Fruit fly (Drosophila melanogaster): Measurements from ENCODE around the gene CG17141.
A peak's percentile ranks its signal among the peaks of the same experiment; 100 is the strongest.

Gene CG17141

dm6 chr3R:22724149-22724973, 23.0 kb downstream of the CG17141 start, which contains the start of gene Irp-1A (continued):
- TF ChIP-seq CG1024 (GFP tag; IDR thresholded peaks at IDR 0.05) (peak; percentile 38; the same call in 1 of the 2 replicates), da (GFP tag; optimal IDR thresholded peaks at IDR 0.05) (no peak), CG17361 (GFP tag; IDR thresholded peaks at IDR 0.05) (peak; percentile 87), CG7786 (GFP tag; optimal IDR thresholded peaks at IDR 0.05) (peak; percentile 17), CG10267 (tag; optimal IDR thresholded peaks at IDR 0.05) (peak; percentile 81), vvl (GFP tag; IDR thresholded peaks at IDR 0.05) (peak; percentile 90), nerfin-2 (GFP tag; IDR thresholded peaks at IDR 0.05; ENCODE audit: partially characterized antibody) (peak; percentile 49), CG1647 (GFP tag; optimal IDR thresholded peaks at IDR 0.05) (peak; percentile 10), B-H1 (GFP tag; IDR thresholded peaks at IDR 0.05) (peak; percentile 43; the same call in 1 of the 3 replicates), Hmx (GFP tag; optimal IDR thresholded peaks at IDR 0.05) (peak; percentile 7), E2f1 (GFP tag; IDR thresholded peaks at IDR 0.05) (peak; percentile 84), unpg (GFP tag; optimal IDR thresholded peaks at IDR 0.05) (peak; percentile 85), dm (GFP tag; optimal IDR thresholded peaks at IDR 0.05) (peak; percentile 35), otp (GFP tag; IDR thresholded peaks at IDR 0.05) (no peak), Nf-YC (tag; optimal IDR thresholded peaks at IDR 0.05) (peak; percentile 63), grn (GFP tag; optimal IDR thresholded peaks at IDR 0.05) (no peak), kni (GFP tag; optimal IDR thresholded peaks at IDR 0.05) (no peak), CG2875 (GFP tag; optimal IDR thresholded peaks at IDR 0.05) (peak; percentile 44), NfI (GFP tag; optimal IDR thresholded peaks at IDR 0.05) (peak; percentile 62), klu (GFP tag; IDR thresholded peaks at IDR 0.05) (peak; percentile 37; the same call in 1 of the 2 replicates), Ssrp (tag; optimal IDR thresholded peaks at IDR 0.05) (peak; percentile 66), CG8089 (GFP tag; optimal IDR thresholded peaks at IDR 0.05) (no peak), CG8924 (tag; optimal IDR thresholded peaks at IDR 0.05) (peak; percentile 88), CG8281 (tag; optimal IDR thresholded peaks at IDR 0.05) (no peak), CG7963 (GFP tag; IDR thresholded peaks at IDR 0.05; ENCODE audit: partially characterized antibody) (peak; percentile 65), Fer1 (GFP tag; optimal IDR thresholded peaks at IDR 0.05) (peak; percentile 76), D (optimal IDR thresholded peaks at IDR 0.05) (no peak), D (GFP tag; optimal IDR thresholded peaks at IDR 0.05) (peak; percentile 33), CG4404 (GFP tag; IDR thresholded peaks at IDR 0.05) (peak; percentile 25; the same call in 1 of the 2 replicates), gem (tag; optimal IDR thresholded peaks at IDR 0.05) (peak; percentile 90), CG17359 (tag; optimal IDR thresholded peaks at IDR 0.05) (peak; percentile 83), CG2202 (tag; optimal IDR thresholded peaks at IDR 0.05) (peak; percentile 39), stwl (tag; optimal IDR thresholded peaks at IDR 0.05) (peak; percentile 34), CG42726 (GFP tag; IDR thresholded peaks at IDR 0.05; ENCODE audit: partially characterized antibody) (peak; percentile 22; the same call in 1 of the 2 replicates), eyg (GFP tag; optimal IDR thresholded peaks at IDR 0.05) (no peak), Blimp-1 (GFP tag; optimal IDR thresholded peaks at IDR 0.05) (peak; percentile 84), pho (GFP tag; optimal IDR thresholded peaks at IDR 0.05) (peak; percentile 52), fru (optimal IDR thresholded peaks at IDR 0.05) (no peak), Mrtf (GFP tag; IDR thresholded peaks at IDR 0.05) (peak; percentile 35; the same call in 1 of the 3 replicates), lbe (GFP tag; optimal IDR thresholded peaks at IDR 0.05) (peak; percentile 56), kay (GFP tag; optimal IDR thresholded peaks at IDR 0.05) (peak; percentile 64), B-H2 (GFP tag; optimal IDR thresholded peaks at IDR 0.05) (peak; percentile 53), Vsx1 (GFP tag; optimal IDR thresholded peaks at IDR 0.05) (peak; percentile 57), NC2α (GFP tag; optimal IDR thresholded peaks at IDR 0.05) (no peak), Usf (GFP tag; optimal IDR thresholded peaks at IDR 0.05) (peak; percentile 13), unc-4 (GFP tag; IDR thresholded peaks at IDR 0.05; ENCODE audit: partially characterized antibody) (peak; percentile 84), CG9876 (GFP tag; optimal IDR thresholded peaks at IDR 0.05) (no peak), CG12659 (GFP tag; optimal IDR thresholded peaks at IDR 0.05) (peak; percentile 88), CG9797 (GFP tag; optimal IDR thresholded peaks at IDR 0.05) (no peak)
